Worm (Caenorhabditis elegans): ENCODE data around the gene T05C7.5.

DNA sequence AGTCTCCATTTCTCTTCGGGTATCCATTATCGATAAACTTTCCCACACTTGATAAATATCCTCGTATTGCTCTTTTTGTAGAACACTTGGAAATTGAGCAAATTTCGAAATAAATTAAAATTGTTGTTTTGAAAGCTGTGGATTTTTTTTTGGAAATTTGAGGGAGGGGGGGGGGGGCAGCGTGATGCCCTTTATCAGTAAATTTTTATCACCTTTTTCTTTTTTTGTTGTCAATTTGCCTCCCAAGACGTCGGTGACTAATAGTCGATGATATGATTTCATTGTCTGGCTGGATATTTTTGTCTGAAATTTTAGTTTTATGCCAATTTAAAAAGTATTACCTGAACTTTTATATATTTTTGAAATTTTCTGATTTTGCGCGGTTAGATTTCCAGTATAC, 31.3 kb upstream of the T05C7.5 start, which contains the start of gene scl-23:
- TF ChIP-seq nhr-12 (tag; optimal IDR thresholded peaks at IDR 0.05) (no peak), mdl-1 (tag; optimal IDR thresholded peaks at IDR 0.05) (no peak), sox-4 (tag; optimal IDR thresholded peaks at IDR 0.05) (no peak), ama-1 (optimal IDR thresholded peaks at IDR 0.05) (no peak), ceh-88 (GFP tag; IDR thresholded peaks at IDR 0.05) (no peak), lin-13 (GFP tag; optimal IDR thresholded peaks at IDR 0.05) (no peak), hlh-17 (GFP tag; optimal IDR thresholded peaks at IDR 0.05; ENCODE audit: borderline replicate concordance) (no peak), mep-1 (tag; optimal IDR thresholded peaks at IDR 0.05) (no peak)
